Fruit fly (Drosophila melanogaster): ENCODE data around the gene CG13784.
A peak's percentile ranks its signal among the peaks of the same experiment; 100 is the strongest.

Gene CG13784

dm6 chr2L:7257212-7257611, 37.4 kb upstream of the CG13784 start, which contains the start of gene CG31909:
Gene CG31909 (plus strand): TSS chr2L:7257512.
- TF ChIP-seq Spps (tag; optimal IDR thresholded peaks at IDR 0.05) (no peak), Atf6 (GFP tag; IDR thresholded peaks at IDR 0.05) (no peak), abd-A (tag; optimal IDR thresholded peaks at IDR 0.05) (no peak), exex (tag; optimal IDR thresholded peaks at IDR 0.05) (no peak), CG1647 (GFP tag; optimal IDR thresholded peaks at IDR 0.05) (no peak), crp (GFP tag; optimal IDR thresholded peaks at IDR 0.05) (no peak)

dm6 chr2L:7256144-7256543, 36.3 kb upstream of the CG13784 start:
- TF ChIP-seq Hr51 (GFP tag; optimal IDR thresholded peaks at IDR 0.05) (no peak), klu (GFP tag; IDR thresholded peaks at IDR 0.05) (no peak), Adf1 (GFP tag; IDR thresholded peaks at IDR 0.05) (no peak), CG7987 (GFP tag; optimal IDR thresholded peaks at IDR 0.05) (no peak), Lpt (GFP tag; optimal IDR thresholded peaks at IDR 0.05) (no peak), C15 (GFP tag; IDR thresholded peaks at IDR 0.05) (no peak), ATbp (GFP tag; optimal IDR thresholded peaks at IDR 0.05) (no peak), trh (GFP tag; optimal IDR thresholded peaks at IDR 0.05) (no peak), MTF-1 (GFP tag; optimal IDR thresholded peaks at IDR 0.05; ENCODE audit: borderline replicate concordance) (no peak), CG10267 (tag; optimal IDR thresholded peaks at IDR 0.05) (no peak), corto (GFP tag; optimal IDR thresholded peaks at IDR 0.05) (no peak), CG15479 (GFP tag; optimal IDR thresholded peaks at IDR 0.05) (no peak), CG15011 (GFP tag; optimal IDR thresholded peaks at IDR 0.05) (no peak), H15 (GFP tag; IDR thresholded peaks at IDR 0.05) (no peak), CG7963 (GFP tag; IDR thresholded peaks at IDR 0.05; ENCODE audit: partially characterized antibody) (peak; percentile 53; the same call in 1 of the 3 replicates), tll (GFP tag; optimal IDR thresholded peaks at IDR 0.05) (no peak), CG3407 (GFP tag; optimal IDR thresholded peaks at IDR 0.05) (no peak), Trl (optimal IDR thresholded peaks at IDR 0.05) (no peak), Trl (GFP tag; optimal IDR thresholded peaks at IDR 0.05) (no peak), eyg (GFP tag; optimal IDR thresholded peaks at IDR 0.05) (no peak), ase (GFP tag; IDR thresholded peaks at IDR 0.05) (no peak), Drgx (GFP tag; IDR thresholded peaks at IDR 0.05) (no peak), sug (tag; optimal IDR thresholded peaks at IDR 0.05) (no peak), ems (GFP tag; optimal IDR thresholded peaks at IDR 0.05) (no peak), Ptx1 (GFP tag; IDR thresholded peaks at IDR 0.05) (no peak), gro (GFP tag; optimal IDR thresholded peaks at IDR 0.05) (no peak), Meics (GFP tag; optimal IDR thresholded peaks at IDR 0.05) (no peak), ranshi (GFP tag; IDR thresholded peaks at IDR 0.05) (no peak), ab (GFP tag; optimal IDR thresholded peaks at IDR 0.05) (no peak), mirr (GFP tag; optimal IDR thresholded peaks at IDR 0.05) (no peak), Sry-β (GFP tag; optimal IDR thresholded peaks at IDR 0.05) (no peak), CG30431 (GFP tag; optimal IDR thresholded peaks at IDR 0.05) (no peak), wor (GFP tag; IDR thresholded peaks at IDR 0.05) (no peak), CG6654 (GFP tag; optimal IDR thresholded peaks at IDR 0.05) (no peak), CG34376 (GFP tag; optimal IDR thresholded peaks at IDR 0.05) (no peak), CG34422 (GFP tag; IDR thresholded peaks at IDR 0.05) (no peak), amos (GFP tag; IDR thresholded peaks at IDR 0.05; ENCODE audit: partially characterized antibody) (peak; percentile 39; the same call in 1 of the 2 replicates), tio (GFP tag; optimal IDR thresholded peaks at IDR 0.05) (no peak), nerfin-2 (GFP tag; IDR thresholded peaks at IDR 0.05; ENCODE audit: partially characterized antibody) (peak; percentile 63; the same call in 1 of the 2 replicates), CG12299 (tag; optimal IDR thresholded peaks at IDR 0.05) (no peak), Nf-YA (GFP tag; IDR thresholded peaks at IDR 0.05) (no peak), schlank (tag; optimal IDR thresholded peaks at IDR 0.05) (no peak), gsb (GFP tag; IDR thresholded peaks at IDR 0.05) (no peak), cwo (GFP tag; optimal IDR thresholded peaks at IDR 0.05) (no peak)

Data from whole organism, embryonic.